Worm (Caenorhabditis elegans) whole organism, L4 larva: ENCODE results near the gene W08G11.5.

Experiments
- F26F4.8 ChIP-seq: fragments of 200-800 bp; sonication (Bioruptor generic); conservative IDR thresholded peaks from 2 replicates; pipeline ENCODE4 v1.3.6; 2022; ENCODE audit warnings: missing genetic modification characterization, missing compliant biosample characterization
- T26A8.4 ChIP-seq: fragments of 200-800 bp; sonication (Bioruptor generic); IDR thresholded peaks from 2 replicates; pipeline ENCODE4 v1.3.6; 2022; ENCODE audit warnings: missing genetic modification characterization, missing compliant biosample characterization
- aha-1 ChIP-seq: fragments of 150-350 bp; peaks from one replicate; lab custom pipeline; 2014; ENCODE audit warnings: missing biosample characterization, missing genetic modification characterization
- attf-4 ChIP-seq: sonication (generic microtip); optimal IDR thresholded peaks from 3 replicates; lab custom pipeline; 2017; ENCODE audit warnings: missing biosample characterization, missing genetic modification characterization
- ceh-44 ChIP-seq: fragments of 200-800 bp; sonication (Bioruptor generic); IDR thresholded peaks from 2 replicates; pipeline ENCODE4 v1.3.6; 2022; ENCODE audit warnings: missing genetic modification reagents, missing genetic modification characterization, missing compliant biosample characterization
- ces-1 ChIP-seq: fragments of 150-350 bp; sonication (generic microtip); optimal IDR thresholded peaks from 4 replicates; lab custom pipeline; 2014; ENCODE audit warnings: missing biosample characterization, missing genetic modification reagents, missing genetic modification characterization
- daf-19 ChIP-seq: fragments of 200-800 bp; sonication (Bioruptor generic); conservative IDR thresholded peaks from 2 replicates; pipeline ENCODE4 v1.3.6; 2022; ENCODE audit warnings: missing genetic modification characterization, missing compliant biosample characterization
- daf-8 ChIP-seq: fragments of 200-800 bp; sonication (Bioruptor generic); IDR thresholded peaks from 2 replicates; pipeline ENCODE4 v1.3.6; 2022; ENCODE audit warnings: missing genetic modification characterization, missing compliant biosample characterization
- dmd-6 ChIP-seq: fragments of 200-800 bp; sonication (Bioruptor generic); IDR thresholded peaks from 2 replicates; pipeline ENCODE4 v1.3.6; 2022; ENCODE audit warnings: missing genetic modification reagents, missing genetic modification characterization, missing compliant biosample characterization
- dpl-1 ChIP-seq: fragments of 150-350 bp; optimal IDR thresholded peaks from 2 replicates; lab custom pipeline; 2014; ENCODE audit warnings: missing biosample characterization, missing genetic modification reagents, missing genetic modification characterization
- duxl-1 ChIP-seq: sonication (generic microtip); optimal IDR thresholded peaks from 2 replicates; lab custom pipeline; 2016; ENCODE audit warnings: mild to moderate bottlenecking, missing genetic modification characterization, moderate library complexity, missing compliant biosample characterization; ENCODE audit not compliant: poor library complexity
- dve-1 ChIP-seq: sonication (generic microtip); optimal IDR thresholded peaks from 2 replicates; lab custom pipeline; 2017; ENCODE audit warnings: antibody characterized with exemption, mild to moderate bottlenecking, missing genetic modification characterization, missing compliant biosample characterization; ENCODE audit not compliant: insufficient read depth
- egl-27 ChIP-seq: sonication (generic microtip); optimal IDR thresholded peaks from 3 replicates; lab custom pipeline; 2017; ENCODE audit warnings: missing biosample characterization, missing genetic modification reagents, missing genetic modification characterization
- egl-43 ChIP-seq: fragments of 200-800 bp; sonication (Bioruptor generic); IDR thresholded peaks from 2 replicates; pipeline ENCODE4 v1.3.6; 2022; ENCODE audit warnings: missing genetic modification reagents, missing genetic modification characterization, missing compliant biosample characterization
- fkh-10 ChIP-seq: fragments of 150-350 bp; optimal IDR thresholded peaks from 2 replicates; lab custom pipeline; 2014; ENCODE audit warnings: missing biosample characterization, missing genetic modification reagents, missing genetic modification characterization
- gei-8 ChIP-seq: fragments of 200-800 bp; sonication (Bioruptor generic); optimal IDR thresholded peaks from 2 replicates; lab custom pipeline; 2018; ENCODE audit warnings: mild to moderate bottlenecking, missing genetic modification characterization, missing compliant biosample characterization
- hlh-11 ChIP-seq: fragments of 200-800 bp; sonication (Bioruptor generic); optimal IDR thresholded peaks from 2 replicates; lab custom pipeline; 2018; ENCODE audit warnings: mild to moderate bottlenecking, missing genetic modification characterization, missing compliant biosample characterization
- hmg-1.1 ChIP-seq: fragments of 200-800 bp; sonication (Bioruptor generic); IDR thresholded peaks from 2 replicates; pipeline ENCODE4 v1.3.6; 2022; ENCODE audit warnings: missing genetic modification reagents, missing genetic modification characterization, missing compliant biosample characterization
- lim-7 ChIP-seq: fragments of 200-800 bp; sonication (Bioruptor generic); IDR thresholded peaks from 2 replicates; pipeline ENCODE4 v1.3.6; 2022; ENCODE audit warnings: missing genetic modification characterization, missing compliant biosample characterization
- lin-1 ChIP-seq: fragments of 200-800 bp; sonication (Bioruptor generic); IDR thresholded peaks from 2 replicates; pipeline ENCODE4 v1.3.6; 2022; ENCODE audit warnings: missing genetic modification reagents, missing genetic modification characterization, missing compliant biosample characterization
- lin-13 ChIP-seq: fragments of 150-350 bp; optimal IDR thresholded peaks from 2 replicates; lab custom pipeline; 2014; ENCODE audit warnings: missing biosample characterization, missing genetic modification reagents, missing genetic modification characterization
- lir-3 ChIP-seq: sonication (generic microtip); optimal IDR thresholded peaks from 2 replicates; lab custom pipeline; 2016; ENCODE audit warnings: mild to moderate bottlenecking, missing genetic modification characterization, missing compliant biosample characterization
- madf-9 ChIP-seq: fragments of 200-800 bp; sonication (Bioruptor generic); conservative IDR thresholded peaks from 2 replicates; pipeline ENCODE4 v1.3.6; 2022; ENCODE audit warnings: missing genetic modification reagents, missing genetic modification characterization, missing compliant biosample characterization
- mep-1 ChIP-seq: fragments of 150-350 bp; sonication (generic microtip); optimal IDR thresholded peaks from 3 replicates; lab custom pipeline; 2014; ENCODE audit warnings: missing biosample characterization, missing genetic modification characterization
- mes-2 ChIP-seq: sonication (generic microtip); optimal IDR thresholded peaks from 2 replicates; lab custom pipeline; 2016; ENCODE audit warnings: missing genotype, mild to moderate bottlenecking, missing genetic modification characterization, missing compliant biosample characterization; ENCODE audit not compliant: poor library complexity, severe bottlenecking
- nhr-102 ChIP-seq: sonication (generic microtip); optimal IDR thresholded peaks from 2 replicates; lab custom pipeline; 2016; ENCODE audit warnings: mild to moderate bottlenecking, missing genetic modification characterization, moderate library complexity, missing compliant biosample characterization
- nhr-11 ChIP-seq: fragments of 150-350 bp; optimal IDR thresholded peaks from 2 replicates; lab custom pipeline; 2014; ENCODE audit warnings: missing biosample characterization, missing genetic modification characterization
- nhr-41 ChIP-seq: fragments of 200-800 bp; sonication (Bioruptor generic); IDR thresholded peaks from 2 replicates; pipeline ENCODE4 v1.3.6; 2022; ENCODE audit warnings: missing genetic modification reagents, missing genetic modification characterization, missing compliant biosample characterization
- nhr-76 ChIP-seq: fragments of 150-350 bp; optimal IDR thresholded peaks from 2 replicates; lab custom pipeline; 2014; ENCODE audit warnings: missing biosample characterization, missing genetic modification characterization
- pha-4 ChIP-seq, 2 experiments: fragments of 150-350 bp in 1 of 2; fragments of 200-800 bp in 1 of 2; sonication (Bioruptor generic) in 1 of 2; IDR thresholded peaks in 1 of 2; optimal IDR thresholded peaks in 1 of 2; 2 replicates each; pipeline versions ENCODE4 v1.3.6 to Lab custom; 2014 to 2022; ENCODE audit warnings: missing genetic modification characterization in 2 of 2, missing genetic modification reagents in 2 of 2, missing biosample characterization in 1 of 2, missing compliant biosample characterization in 1 of 2
- rbr-2 ChIP-seq: sonication (generic microtip); optimal IDR thresholded peaks from 2 replicates; lab custom pipeline; 2016; ENCODE audit warnings: missing genotype, missing genetic modification characterization, missing compliant biosample characterization
- skn-1 ChIP-seq: fragments of 150-350 bp; optimal IDR thresholded peaks from 2 replicates; lab custom pipeline; 2014; ENCODE audit warnings: missing biosample characterization, missing genetic modification characterization
- snpc-1.2 ChIP-seq: fragments of 200-800 bp; sonication (Bioruptor generic); IDR thresholded peaks from 2 replicates; pipeline ENCODE4 v1.3.6; 2022; ENCODE audit warnings: missing genetic modification reagents, missing genetic modification characterization, missing compliant biosample characterization
- spr-1 ChIP-seq: sonication (generic microtip); optimal IDR thresholded peaks from 2 replicates; lab custom pipeline; 2016; ENCODE audit warnings: mild to moderate bottlenecking, missing genetic modification characterization, missing compliant biosample characterization
- spr-3 ChIP-seq: fragments of 200-800 bp; sonication (Bioruptor generic); optimal IDR thresholded peaks from 2 replicates; lab custom pipeline; 2018; ENCODE audit warnings: mild to moderate bottlenecking, missing genetic modification characterization, missing compliant biosample characterization
- tag-97 ChIP-seq: fragments of 200-800 bp; sonication (Bioruptor generic); IDR thresholded peaks from 2 replicates; pipeline ENCODE4 v1.3.6; 2022; ENCODE audit warnings: missing genetic modification characterization, missing compliant biosample characterization
- tra-1 ChIP-seq: fragments of 200-800 bp; sonication (Bioruptor generic); IDR thresholded peaks from 2 replicates; pipeline ENCODE4 v1.3.6; 2022; ENCODE audit warnings: missing genetic modification reagents, missing genetic modification characterization, missing compliant biosample characterization
- unc-39 ChIP-seq: sonication (generic microtip); optimal IDR thresholded peaks from 2 replicates; lab custom pipeline; 2017; ENCODE audit warnings: missing biosample characterization, missing genetic modification characterization
- zfp-3 ChIP-seq: fragments of 200-800 bp; sonication (Bioruptor generic); conservative IDR thresholded peaks from 2 replicates; pipeline ENCODE4 v1.3.6; 2022; ENCODE audit warnings: missing genetic modification reagents, missing genetic modification characterization, missing compliant biosample characterization
- ztf-7 ChIP-seq: fragments of 150-350 bp; optimal IDR thresholded peaks from 2 replicates; lab custom pipeline; 2014; ENCODE audit warnings: missing biosample characterization, missing genetic modification characterization

W08G11.5 gene

ce11 chrV:16299834-16300233, 46.5 kb downstream of the W08G11.5 start:
- no peak for TF ChIP-seq dpl-1 (GFP tag; lab: Kevin White, UChicago)
- no peak for TF ChIP-seq nhr-41 (GFP tag; lab: Robert Waterston, UW)
- no peak for TF ChIP-seq daf-8 (GFP tag; lab: Robert Waterston, UW)
- no peak for TF ChIP-seq rbr-2 (tag; lab: Kevin White, UChicago)
- no peak for TF ChIP-seq dve-1
- TF ChIP-seq mep-1 (tag; lab: Kevin White, UChicago): no peak
- no peak for TF ChIP-seq nhr-76 (tag; lab: Kevin White, UChicago)
- TF ChIP-seq madf-9 (GFP tag; lab: Robert Waterston, UW): no peak
- TF ChIP-seq dmd-6 (GFP tag; lab: Robert Waterston, UW): no peak
- no peak for TF ChIP-seq hmg-1.1 (GFP tag; lab: Robert Waterston, UW)
- TF ChIP-seq ces-1 (GFP tag; lab: Kevin White, UChicago): no peak
- no peak for TF ChIP-seq spr-1
- no peak for TF ChIP-seq lir-3 (tag; lab: Kevin White, UChicago)
- TF ChIP-seq tra-1: no peak
- TF ChIP-seq ztf-7: no peak
- no peak for TF ChIP-seq lin-1 (GFP tag; lab: Robert Waterston, UW)
- no peak for TF ChIP-seq hlh-11 (tag; lab: Kevin White, UChicago)
- TF ChIP-seq gei-8 (GFP tag; lab: Kevin White, UChicago): no peak

- no peak for TF ChIP-seq tag-97
- TF ChIP-seq nhr-102 (tag; lab: Kevin White, UChicago): no peak
- TF ChIP-seq snpc-1.2 (GFP tag; lab: Robert Waterston, UW): no peak
- TF ChIP-seq lim-7 (GFP tag; lab: Robert Waterston, UW): no peak
- no peak for TF ChIP-seq T26A8.4 (GFP tag; lab: Robert Waterston, UW)
- no peak for TF ChIP-seq zfp-3
- no peak for TF ChIP-seq fkh-10
- TF ChIP-seq F26F4.8 (GFP tag; lab: Robert Waterston, UW): no peak
- TF ChIP-seq egl-27 (tag; lab: Kevin White, UChicago): no peak
- TF ChIP-seq pha-4 (GFP tag; IDR thresholded peaks at IDR 0.05; lab: Robert Waterston, UW): no peak
- TF ChIP-seq pha-4 (tag; optimal IDR thresholded peaks at IDR 0.05; lab: Kevin White, UChicago): no peak
- no peak for TF ChIP-seq duxl-1 (tag; lab: Kevin White, UChicago)
- no peak for TF ChIP-seq aha-1
- no peak for TF ChIP-seq nhr-11 (tag; lab: Kevin White, UChicago)
- no peak for TF ChIP-seq lir-3 (tag; lab: Kevin White, UChicago)
- TF ChIP-seq lin-13 (GFP tag; lab: Kevin White, UChicago): no peak
These were observed 47.6 kb downstream of the W08G11.5 start, which contains the start of gene srbc-84 for ce11 chrV:16298669-16299068. Gene srbc-84, plus strand, starts transcription at chrV:16298969.

ce11 chrV:16297070-16297469, 49.2 kb downstream of the W08G11.5 start, which contains the start of gene srbc-83:
Gene srbc-83, plus strand, starts transcription at chrV:16297370.
- TF ChIP-seq lir-3 (tag; lab: Kevin White, UChicago) (no peak), snpc-1.2 (GFP tag; lab: Robert Waterston, UW) (no peak), lim-7 (GFP tag; lab: Robert Waterston, UW) (no peak), unc-39 (tag; lab: Kevin White, UChicago) (no peak), daf-19 (GFP tag; lab: Robert Waterston, UW) (no peak), egl-43 (GFP tag; lab: Robert Waterston, UW) (no peak), spr-1 (no peak), ceh-44 (GFP tag; lab: Robert Waterston, UW) (no peak), attf-4 (tag; lab: Kevin White, UChicago) (no peak), spr-3 (no peak), skn-1 (tag; lab: Kevin White, UChicago) (no peak), mes-2 (tag; lab: Kevin White, UChicago) (no peak)
